Fruit fly (Drosophila melanogaster): ENCODE data around the gene CG14671.

Gene CG14671

DNA sequence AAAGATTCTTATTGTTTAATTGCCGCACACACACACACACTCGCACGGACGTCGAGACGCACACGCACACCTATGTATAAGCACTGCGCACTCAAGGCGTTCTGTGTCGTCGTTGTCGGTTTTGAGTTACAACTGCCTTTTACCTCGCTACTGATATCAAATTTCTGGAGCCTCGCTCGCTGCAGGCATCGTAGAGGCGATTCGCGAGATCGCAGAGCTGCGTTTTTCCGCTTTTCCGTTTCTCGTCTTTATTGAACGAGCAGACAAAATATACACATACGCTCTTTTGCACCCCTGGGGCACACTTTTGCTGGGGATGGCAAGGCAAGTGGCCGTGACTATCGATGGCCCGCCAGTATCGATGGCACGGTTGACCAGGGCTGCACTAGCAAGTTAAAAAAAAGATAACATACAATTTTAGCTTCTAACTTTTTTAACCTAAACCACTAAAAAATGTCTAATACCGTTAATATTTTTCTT, 17.1 kb downstream of the CG14671 start, which contains the start of gene CG2519 (continued):
- TF ChIP-seq CG10267 (tag; optimal IDR thresholded peaks at IDR 0.05) (peak; percentile 57), inv (GFP tag; IDR thresholded peaks at IDR 0.05; ENCODE audit: partially characterized antibody) (peak; percentile 91), CG1792 (GFP tag; optimal IDR thresholded peaks at IDR 0.05) (peak; percentile 52), CG3995 (GFP tag; optimal IDR thresholded peaks at IDR 0.05) (peak; percentile 71), CG14860 (GFP tag; IDR thresholded peaks at IDR 0.05; ENCODE audit: partially characterized antibody) (peak; percentile 87), Med (GFP tag) (peak; percentile 95), Side (GFP tag; optimal IDR thresholded peaks at IDR 0.05) (peak; percentile 65), Ssrp (tag; optimal IDR thresholded peaks at IDR 0.05) (no peak), p53 (GFP tag; optimal IDR thresholded peaks at IDR 0.05) (peak; percentile 11), CG7357 (GFP tag; IDR thresholded peaks at IDR 0.05) (no peak), CG30431 (GFP tag; optimal IDR thresholded peaks at IDR 0.05) (no peak), CG17612 (GFP tag; IDR thresholded peaks at IDR 0.05) (0 out of 2 replicates have a peak, but pooled peaks have one; percentile 18), gfzf (GFP tag; optimal IDR thresholded peaks at IDR 0.05) (peak; percentile 42), sug (tag; optimal IDR thresholded peaks at IDR 0.05) (no peak), sima (GFP tag; optimal IDR thresholded peaks at IDR 0.05) (no peak), gsb (GFP tag; IDR thresholded peaks at IDR 0.05) (peak; percentile 31; the same call in 1 of the 2 replicates), Adf1 (GFP tag; IDR thresholded peaks at IDR 0.05) (peak; percentile 69), sqz (GFP tag; optimal IDR thresholded peaks at IDR 0.05) (no peak), CG7963 (GFP tag; IDR thresholded peaks at IDR 0.05; ENCODE audit: partially characterized antibody) (peak; percentile 89), CG11398 (GFP tag; optimal IDR thresholded peaks at IDR 0.05) (no peak), cas (GFP tag; IDR thresholded peaks at IDR 0.05) (peak; percentile 33; the same call in 1 of the 2 replicates), ase (GFP tag; IDR thresholded peaks at IDR 0.05) (peak; percentile 61; the same call in 2 of the 3 replicates), NfI (GFP tag; optimal IDR thresholded peaks at IDR 0.05) (no peak), chn (GFP tag; optimal IDR thresholded peaks at IDR 0.05) (peak; percentile 62), dmrt99B (tag; optimal IDR thresholded peaks at IDR 0.05) (no peak), Abd-B (GFP tag; optimal IDR thresholded peaks at IDR 0.05) (no peak), CG2199 (GFP tag; IDR thresholded peaks at IDR 0.05) (no peak; the same call in 2 of the 3 replicates), grn (GFP tag; optimal IDR thresholded peaks at IDR 0.05) (no peak), cato (GFP tag; optimal IDR thresholded peaks at IDR 0.05; ENCODE audit: borderline replicate concordance) (no peak), BEAF-32 (GFP tag; optimal IDR thresholded peaks at IDR 0.05) (peak; percentile 94), wdn (GFP tag; IDR thresholded peaks at IDR 0.05) (peak; percentile 77; the same call in 1 of the 2 replicates), CG10959 (GFP tag; IDR thresholded peaks at IDR 0.05) (peak; percentile 34; the same call in 1 of the 2 replicates), schlank (tag; optimal IDR thresholded peaks at IDR 0.05) (no peak), CG8478 (optimal IDR thresholded peaks at IDR 0.05) (peak; percentile 86), danr (GFP tag; IDR thresholded peaks at IDR 0.05) (0 out of 2 replicates have a peak, but pooled peaks have one; percentile 14), CG17186 (GFP tag; optimal IDR thresholded peaks at IDR 0.05) (peak; percentile 15), H15 (GFP tag; IDR thresholded peaks at IDR 0.05) (peak; percentile 45; the same call in 1 of the 3 replicates), Nf-YA (GFP tag; IDR thresholded peaks at IDR 0.05) (peak; percentile 33; the same call in 1 of the 2 replicates), Dip3 (GFP tag; optimal IDR thresholded peaks at IDR 0.05) (peak; percentile 52), ken (GFP tag; IDR thresholded peaks at IDR 0.05) (peak; percentile 77), shn (GFP tag; optimal IDR thresholded peaks at IDR 0.05) (peak; percentile 65), TFAM (GFP tag; optimal IDR thresholded peaks at IDR 0.05) (no peak), tup (GFP tag; optimal IDR thresholded peaks at IDR 0.05) (peak; percentile 14), CG17385 (GFP tag; optimal IDR thresholded peaks at IDR 0.05) (no peak), Poxn (GFP tag; IDR thresholded peaks at IDR 0.05) (no peak), sob (GFP tag; IDR thresholded peaks at IDR 0.05) (peak; percentile 78), h (optimal IDR thresholded peaks at IDR 0.05) (no peak), lbe (GFP tag; optimal IDR thresholded peaks at IDR 0.05) (no peak), CrebB (tag; optimal IDR thresholded peaks at IDR 0.05) (peak; percentile 59), Lpt (GFP tag; optimal IDR thresholded peaks at IDR 0.05) (no peak), ems (GFP tag; optimal IDR thresholded peaks at IDR 0.05) (peak; percentile 72)
